Worm (Caenorhabditis elegans) whole organism, L3 larva: ENCODE results near the gene C26H9A.3.

ENCODE experiments used
- ama-1 ChIP-seq: fragments of 150-350 bp; optimal IDR thresholded peaks from 2 replicates; lab custom pipeline; 2018
- egl-27 ChIP-seq: sonication (generic microtip); optimal IDR thresholded peaks from 4 replicates; lab custom pipeline; 2017; ENCODE audit warnings: missing biosample characterization, missing genetic modification reagents, missing genetic modification characterization
- elt-1 ChIP-seq: fragments of 150-350 bp; optimal IDR thresholded peaks from 2 replicates; lab custom pipeline; 2014; ENCODE audit warnings: missing biosample characterization, missing genetic modification characterization
- elt-3 ChIP-seq, 3 experiments: fragments of 150-350 bp in 1 of 3; sonication (generic microtip) in 2 of 3; optimal IDR thresholded peaks; 2 replicates in 2 of 3; 4 replicates in 1 of 3; lab custom pipeline; 2014 to 2017; ENCODE audit warnings: missing biosample characterization in 3 of 3, missing genetic modification characterization in 3 of 3
- fkh-10 ChIP-seq: sonication (generic microtip); optimal IDR thresholded peaks from 2 replicates; lab custom pipeline; 2017; ENCODE audit warnings: missing biosample characterization, missing genetic modification reagents, missing genetic modification characterization
- fos-1 ChIP-seq: fragments of 150-350 bp; optimal IDR thresholded peaks from 2 replicates; lab custom pipeline; 2014; ENCODE audit warnings: missing biosample characterization, missing genetic modification characterization
- hmg-11 ChIP-seq: sonication (generic microtip); optimal IDR thresholded peaks from 2 replicates; lab custom pipeline; 2016; ENCODE audit warnings: missing genetic modification characterization, missing compliant biosample characterization
- nhr-12 ChIP-seq: fragments of 150-350 bp; optimal IDR thresholded peaks from 2 replicates; lab custom pipeline; 2014; ENCODE audit warnings: missing biosample characterization, missing genetic modification characterization
- nhr-237 ChIP-seq: fragments of 150-350 bp; optimal IDR thresholded peaks from 2 replicates; lab custom pipeline; 2014; ENCODE audit warnings: missing biosample characterization, missing genetic modification characterization
- sea-2 ChIP-seq: fragments of 150-350 bp; sonication (generic microtip); optimal IDR thresholded peaks from 4 replicates; lab custom pipeline; 2014; ENCODE audit warnings: missing biosample characterization, missing genetic modification reagents, missing genetic modification characterization
- skn-1 ChIP-seq: fragments of 150-350 bp; optimal IDR thresholded peaks from 2 replicates; lab custom pipeline; 2014; ENCODE audit warnings: missing biosample characterization, missing genetic modification characterization
- tbx-2 ChIP-seq: sonication (generic microtip); optimal IDR thresholded peaks from 2 replicates; lab custom pipeline; 2016; ENCODE audit warnings: mild to moderate bottlenecking, missing genetic modification characterization, missing compliant biosample characterization
- unc-39 ChIP-seq: sonication (generic microtip); optimal IDR thresholded peaks from 4 replicates; lab custom pipeline; 2017; ENCODE audit warnings: missing biosample characterization, missing genetic modification characterization
- unc-62 ChIP-seq: fragments of 150-350 bp; sonication (generic microtip); optimal IDR thresholded peaks from 4 replicates; lab custom pipeline; 2014; ENCODE audit warnings: missing biosample characterization, missing genetic modification reagents, missing genetic modification characterization

DNA sequence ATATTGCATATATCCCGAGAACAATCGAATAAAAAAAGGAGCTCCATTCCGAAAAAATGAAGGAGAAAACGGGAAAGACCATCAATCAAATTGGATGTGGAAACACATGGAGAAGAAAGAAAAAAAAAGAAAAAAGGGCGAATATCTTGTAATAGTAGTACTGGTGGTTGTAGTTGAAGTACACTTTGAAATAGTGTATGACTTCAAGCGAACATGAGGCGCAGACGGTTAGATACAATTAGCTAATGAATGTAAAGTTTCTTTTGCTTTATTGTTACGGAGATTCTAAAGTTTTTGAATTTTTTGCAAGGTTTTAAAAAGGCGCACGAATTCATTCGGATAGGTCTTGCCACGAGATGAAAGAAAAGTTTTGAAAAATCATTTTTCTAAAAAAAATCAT, 6.8 kb downstream of the C26H9A.3 start:
- TF ChIP-seq fos-1 = no peak
- TF ChIP-seq ama-1 (lab: Kevin White, UChicago) = no peak
- TF ChIP-seq nhr-12 (tag; lab: Kevin White, UChicago) = no peak
- TF ChIP-seq sea-2 (GFP tag; lab: Kevin White, UChicago) = no peak
- no peak for TF ChIP-seq unc-39 (tag; lab: Kevin White, UChicago)
- no peak for TF ChIP-seq fkh-10 (GFP tag; lab: Kevin White, UChicago)
- TF ChIP-seq unc-62 (GFP tag; lab: Kevin White, UChicago) = no peak
- no peak for TF ChIP-seq elt-1 (tag; lab: Kevin White, UChicago)
- no peak for TF ChIP-seq tbx-2
- TF ChIP-seq elt-3 (tag; optimal IDR thresholded peaks at IDR 0.05; lab: Kevin White, UChicago) = no peak
- TF ChIP-seq egl-27 = no peak
- TF ChIP-seq hmg-11 (tag; lab: Kevin White, UChicago) = peak; percentile 30
- TF ChIP-seq nhr-237 (tag; lab: Kevin White, UChicago) = no peak
- TF ChIP-seq skn-1 (tag; lab: Kevin White, UChicago) = no peak
